Fruit fly (Drosophila melanogaster) S2 (cell line): Measurements from ENCODE around the gene emei.

Experiments
- CG8478 ChIP-seq: fragments of >200 bp; optimal IDR thresholded peaks from 2 replicates; lab custom pipeline; 2018
- CTCF ChIP-seq, 2 experiments: fragments of >200 bp; optimal IDR thresholded peaks; 2 replicates each; lab custom pipeline; 2018

emei gene

dm6 chr3L:11091943-11092609, 17.4 kb upstream of the emei start:
- TF ChIP-seq CTCF (optimal IDR thresholded peaks at IDR 0.05; lab: Kevin White, UChicago) (no peak), CG8478 (no peak)

dm6 chr3L:11092610-11092961, 16.9 kb upstream of the emei start:
- TF ChIP-seq CG8478 (no peak), CTCF (optimal IDR thresholded peaks at IDR 0.05; lab: Kevin White, UChicago) (no peak)

DNA sequence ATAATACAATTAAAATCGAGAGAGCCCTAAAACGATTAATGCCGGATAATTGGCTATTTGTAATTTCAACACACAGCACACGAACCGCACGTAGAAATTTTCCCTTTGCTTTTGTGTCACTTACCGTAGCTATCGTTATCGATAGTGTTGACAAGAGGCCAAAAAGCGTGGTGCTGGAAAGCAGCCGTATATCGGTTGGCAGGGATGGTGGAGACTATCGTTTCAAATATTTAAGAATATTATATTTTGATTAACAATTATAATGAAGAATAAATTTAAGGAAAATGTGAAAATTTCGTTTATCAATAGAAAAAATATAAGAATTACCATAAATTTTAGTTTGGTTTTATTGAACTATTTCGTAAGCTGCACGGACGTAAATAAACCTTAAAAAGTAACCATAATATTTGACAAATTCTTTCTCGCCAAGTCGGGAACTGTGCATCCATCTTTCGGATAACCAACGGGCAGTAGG, 16.4 kb upstream of the emei start, which contains the start of gene JIL-1:
JIL-1 (minus strand) TSS at position 148 of the 475 bp plus-strand sequence.
- TF ChIP-seq CG8478 (no peak), CTCF (optimal IDR thresholded peaks at IDR 0.05; lab: Kevin White, UChicago) (peak in 1 of 2 experiments; percentile 2)

DNA sequence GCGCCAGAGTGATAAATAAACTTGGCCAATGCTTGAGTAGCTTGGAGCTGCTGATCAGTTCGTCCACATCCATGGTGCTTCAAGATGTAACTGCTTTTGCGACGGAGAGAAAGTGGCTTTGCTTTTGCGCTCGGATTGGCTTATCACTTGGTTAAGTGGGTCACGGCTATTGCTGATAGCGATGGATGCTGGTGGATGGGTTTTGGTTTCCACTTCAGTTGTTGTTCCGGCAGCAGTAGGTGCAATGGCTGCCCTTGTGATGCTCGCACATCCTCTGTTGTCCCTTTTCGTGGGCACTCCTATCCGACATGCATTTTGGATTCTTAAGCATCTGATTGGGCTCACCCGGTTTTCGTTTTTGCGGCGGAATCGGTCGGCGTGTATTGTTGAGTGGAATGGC, 15.2 kb upstream of the emei start:
- no peak for TF ChIP-seq CG8478
- no peak for TF ChIP-seq CTCF (optimal IDR thresholded peaks at IDR 0.05; lab: Kevin White, UChicago)

- TF ChIP-seq CTCF (optimal IDR thresholded peaks at IDR 0.05; lab: Kevin White, UChicago) (no peak), CG8478 (no peak)
Observed at dm6 chr3L:11096195-11096908, 13.1 kb upstream of the emei start, which contains the start of the genes CG46439, Iyd and CG33947. CG46439 (minus strand) TSS chr3L:11096245. Iyd (minus strand) TSS chr3L:11096245. CG33947 (plus strand) TSS chr3L:11096496.

DNA sequence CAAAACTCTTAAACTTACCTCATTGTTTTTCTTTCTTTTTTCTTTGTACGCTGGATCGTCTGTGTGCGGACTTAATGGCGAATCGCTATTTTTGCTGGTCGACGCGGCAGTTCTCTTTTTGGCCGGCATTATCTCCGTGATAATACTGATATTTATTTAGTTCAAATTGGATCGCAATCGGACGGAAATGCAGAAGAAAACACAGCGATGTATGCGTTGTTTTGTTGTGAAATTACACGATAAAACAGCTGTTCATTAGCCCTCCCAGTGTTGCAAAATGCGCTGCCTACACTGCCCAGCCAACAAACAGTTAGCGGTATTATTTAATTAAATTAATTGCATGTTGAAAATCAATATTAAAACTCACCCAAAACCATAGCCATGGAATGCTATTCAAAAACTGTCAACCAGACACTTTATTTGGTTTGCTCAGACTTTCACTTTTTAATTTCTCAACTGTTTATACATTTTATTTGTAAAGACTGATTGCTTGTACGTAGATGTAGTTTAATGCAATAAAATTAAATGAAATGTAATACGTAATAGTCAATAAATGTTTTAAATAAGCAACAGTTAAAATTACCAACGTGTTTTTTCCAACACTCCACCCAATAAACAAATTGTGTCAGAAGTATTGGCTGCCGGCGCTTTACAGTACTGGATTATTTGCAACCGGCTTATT, 11.4 kb upstream of the emei start, which contains the start of the genes Irbp18 and APP-BP1:
Irbp18 (minus strand) TSS at position 205 of the 682 bp plus-strand sequence.
APP-BP1 (plus strand) TSS at position 431 of the 682 bp plus-strand sequence.
- TF ChIP-seq CG8478 = no peak
- no peak for TF ChIP-seq CTCF (optimal IDR thresholded peaks at IDR 0.05; lab: Kevin White, UChicago)

dm6 chr3L:11101598-11101997, 7.9 kb upstream of the emei start, which contains the start of gene Elo68beta:
Elo68beta (minus strand) TSS chr3L:11101698.
- no peak for TF ChIP-seq CG8478
- TF ChIP-seq CTCF (optimal IDR thresholded peaks at IDR 0.05; lab: Kevin White, UChicago) = no peak

- TF ChIP-seq CTCF (optimal IDR thresholded peaks at IDR 0.05; lab: Kevin White, UChicago) (no peak), CG8478 (no peak)
Observed at dm6 chr3L:11102930-11103329, 6.6 kb upstream of the emei start, which contains the start of gene Elo68alpha. Elo68alpha (minus strand) TSS chr3L:11103030.

DNA sequence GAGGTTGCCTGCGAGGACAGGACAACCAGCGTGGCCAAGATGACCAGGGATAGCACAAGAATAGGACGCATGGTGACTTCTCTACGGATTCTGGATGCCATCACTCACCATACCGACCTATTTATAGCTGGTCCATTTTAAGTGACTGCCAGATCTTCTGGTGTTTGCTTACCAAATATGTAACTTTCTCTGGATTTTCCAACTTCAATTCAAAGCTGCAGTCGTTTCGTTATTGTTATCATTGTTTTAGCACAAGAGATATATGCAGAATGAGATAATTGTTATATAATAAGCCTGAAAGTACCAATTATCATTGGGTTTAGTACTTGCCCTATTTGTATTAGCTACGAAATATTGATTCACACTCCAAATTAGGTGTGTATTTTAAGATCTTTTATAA, 5.7 kb upstream of the emei start, which contains the start of gene CG32071:
CG32071 (minus strand) TSS at position 101 of the 400 bp plus-strand sequence.
- TF ChIP-seq CTCF (optimal IDR thresholded peaks at IDR 0.05; lab: Kevin White, UChicago) = no peak
- TF ChIP-seq CG8478 = no peak

dm6 chr3L:11107432-11107831, 2.1 kb upstream of the emei start, which contains the start of gene CG32073:
CG32073 (minus strand) TSS chr3L:11107582.
- TF ChIP-seq CTCF (optimal IDR thresholded peaks at IDR 0.05; lab: Kevin White, UChicago) = no peak
- TF ChIP-seq CG8478 = no peak

dm6 chr3L:11107935-11108334, 1.6 kb upstream of the emei start, which contains the start of gene CG12522:
CG12522 (plus strand) TSS chr3L:11108235.
- TF ChIP-seq CTCF (optimal IDR thresholded peaks at IDR 0.05; lab: Kevin White, UChicago) = no peak
- no peak for TF ChIP-seq CG8478

DNA sequence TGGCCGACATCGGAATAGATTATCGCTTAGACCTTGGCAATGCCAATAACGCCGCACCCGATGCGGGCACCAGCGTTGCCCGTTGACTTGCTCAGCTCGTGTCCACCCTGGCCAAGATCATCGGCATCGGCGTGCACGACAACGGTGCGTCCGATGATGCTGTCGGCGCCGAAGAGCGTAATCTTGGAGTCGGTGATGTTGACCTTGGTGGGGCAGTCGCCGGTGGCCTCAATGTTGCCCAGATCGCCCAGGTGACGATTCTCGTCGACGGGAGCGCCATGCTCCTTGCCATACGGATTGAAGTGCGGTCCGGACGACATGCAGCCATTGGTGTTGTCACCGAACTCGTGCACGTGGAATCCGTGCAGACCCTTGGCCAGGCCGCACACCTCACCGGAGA, 2.9 kb downstream of the emei start:
- TF ChIP-seq CG8478 (no peak), CTCF (optimal IDR thresholded peaks at IDR 0.05; lab: Kevin White, UChicago) (no peak)

DNA sequence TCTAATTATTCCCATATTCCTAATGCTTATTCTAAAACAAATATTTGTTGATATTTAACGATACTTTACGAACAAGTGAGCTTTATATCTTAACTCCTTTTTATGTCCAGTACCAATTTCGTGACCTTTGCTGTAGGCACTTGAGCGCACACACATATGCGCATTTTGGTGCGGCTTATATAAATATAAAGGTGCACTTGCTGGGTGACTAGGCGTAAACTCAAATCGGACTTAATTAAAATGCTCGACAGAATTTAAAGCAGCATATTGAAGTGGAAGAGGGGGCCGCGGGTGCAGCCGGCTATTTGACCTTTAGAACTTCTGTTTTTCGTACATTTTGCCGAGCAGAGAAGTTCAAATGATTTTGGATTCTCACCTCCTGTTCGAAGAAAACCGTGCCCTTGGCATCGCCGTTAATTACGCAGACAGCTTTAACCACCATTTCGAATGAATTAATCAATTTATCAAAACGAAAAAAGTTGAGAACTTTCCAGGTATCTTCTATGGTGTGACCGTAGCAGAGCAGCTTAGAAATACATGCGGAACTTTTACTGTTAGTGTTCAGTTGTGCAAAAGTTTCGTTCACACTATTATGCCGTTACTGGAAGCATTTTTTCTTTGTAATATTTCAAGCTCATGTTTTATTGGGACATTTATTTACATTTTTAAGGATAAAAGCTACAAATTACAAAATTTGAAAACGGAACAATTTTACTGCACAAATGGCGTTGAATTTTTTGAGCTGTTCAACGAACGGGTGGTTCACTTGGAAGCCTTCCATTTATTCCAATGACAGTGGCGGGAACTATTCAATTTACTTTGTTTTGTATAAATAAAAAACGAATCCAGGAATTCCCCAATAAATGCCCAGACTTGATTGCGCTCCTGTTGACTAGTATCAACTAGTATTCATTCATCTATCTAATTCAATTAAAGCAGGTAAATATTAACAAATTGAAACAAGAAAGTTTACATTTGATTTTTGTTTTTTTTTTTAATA, 4.0 kb downstream of the emei start, which contains the start of gene Sod1:
Sod1 (minus strand) TSS at position 543 of the 1,000 bp plus-strand sequence.
- TF ChIP-seq CG8478 (no peak), CTCF (optimal IDR thresholded peaks at IDR 0.05; lab: Kevin White, UChicago) (no peak)

DNA sequence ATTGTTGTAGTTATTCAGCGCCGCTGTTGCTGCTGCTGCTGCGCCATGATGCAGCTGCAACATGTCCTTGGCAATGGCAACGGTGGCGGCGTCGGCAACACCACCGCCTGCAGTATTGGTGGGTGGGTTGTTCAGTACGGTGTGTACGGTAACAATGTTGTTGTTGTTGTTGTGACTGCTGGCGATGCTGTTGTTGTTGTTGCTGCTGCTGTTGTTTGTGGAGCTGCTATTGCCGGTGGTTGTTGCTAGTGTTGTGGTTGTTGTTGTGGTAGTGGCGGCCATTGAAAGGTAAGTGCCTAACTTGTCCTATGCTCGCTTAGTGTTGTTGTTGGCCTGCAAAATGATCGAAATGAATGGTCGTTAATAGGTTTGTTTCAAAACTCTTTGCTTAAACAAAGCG, 8.2 kb downstream of the emei start:
- no peak for TF ChIP-seq CG8478
- TF ChIP-seq CTCF (optimal IDR thresholded peaks at IDR 0.05; lab: Kevin White, UChicago) = no peak
